Worm (Caenorhabditis elegans): ENCODE measurements around the gene ptr-5.
A peak's percentile ranks its signal among the peaks of the same experiment; 100 is the strongest.

ptr-5 gene

ce11 chrX:17318284-17318683 lies at the start of gene ptr-5:
TSS of gene ptr-5 (plus strand) at chrX:17318584.
- TF ChIP-seq saeg-2 (GFP tag; IDR thresholded peaks at IDR 0.05) (no peak), unc-62 (GFP tag; optimal IDR thresholded peaks at IDR 0.05 in 1 of 2) (peak in 1 of 2 experiments; percentile 20), unc-62 (tag; optimal IDR thresholded peaks at IDR 0.05) (no peak), lin-29 (GFP tag; IDR thresholded peaks at IDR 0.05) (no peak), unc-130 (GFP tag; optimal IDR thresholded peaks at IDR 0.05) (no peak)

ce11 chrX:17288378-17288777 lies 30.0 kb upstream of the ptr-5 start:
- TF ChIP-seq T26A8.4 (GFP tag; IDR thresholded peaks at IDR 0.05) (no peak), fos-1 (tag; optimal IDR thresholded peaks at IDR 0.05) (no peak), daf-16 (GFP tag; optimal IDR thresholded peaks at IDR 0.05) (no peak), daf-16 (tag; optimal IDR thresholded peaks at IDR 0.05) (no peak), zip-2 (tag; optimal IDR thresholded peaks at IDR 0.05) (no peak), lin-38 (GFP tag; IDR thresholded peaks at IDR 0.05) (no peak), aha-1 (tag) (no peak), egl-27 (tag; optimal IDR thresholded peaks at IDR 0.05) (no peak), sdz-12 (GFP tag; optimal IDR thresholded peaks at IDR 0.05) (no peak), fkh-10 (GFP tag; optimal IDR thresholded peaks at IDR 0.05) (no peak), ces-1 (GFP tag; optimal IDR thresholded peaks at IDR 0.05) (no peak), daf-8 (GFP tag; IDR thresholded peaks at IDR 0.05) (no peak), php-3 (GFP tag; IDR thresholded peaks at IDR 0.05) (no peak), lsy-2 (tag; optimal IDR thresholded peaks at IDR 0.05) (no peak), unc-62 (GFP tag; optimal IDR thresholded peaks at IDR 0.05 in 1 of 2) (no peak), unc-62 (tag; optimal IDR thresholded peaks at IDR 0.05) (no peak), dmd-9 (GFP tag; IDR thresholded peaks at IDR 0.05) (no peak), saeg-2 (GFP tag; IDR thresholded peaks at IDR 0.05) (no peak)

- TF ChIP-seq aha-1 (tag) (peak; percentile 91), F10B5.3 (tag; optimal IDR thresholded peaks at IDR 0.05) (no peak), duxl-1 (tag; optimal IDR thresholded peaks at IDR 0.05; ENCODE audit: poor library complexity) (no peak)
Measured at ce11 chrX:17294019-17294418, 24.4 kb upstream of the ptr-5 start.

ce11 chrX:17294728-17295127 lies 23.7 kb upstream of the ptr-5 start, which contains the start of gene C33E10.8:
TSS of gene C33E10.8 (minus strand) at chrX:17294828.
- no peak for TF ChIP-seq set-16 (GFP tag; IDR thresholded peaks at IDR 0.05)
- no peak for TF ChIP-seq mdt-29 (GFP tag; IDR thresholded peaks at IDR 0.05)
- TF ChIP-seq snpc-4 (tag; optimal IDR thresholded peaks at IDR 0.05) = no peak
- no peak for TF ChIP-seq Y48G9A.11 (GFP tag; IDR thresholded peaks at IDR 0.05)
- no peak for TF ChIP-seq nhr-41 (GFP tag; IDR thresholded peaks at IDR 0.05)
- no peak for TF ChIP-seq vab-7 (GFP tag; IDR thresholded peaks at IDR 0.05)
- no peak for TF ChIP-seq R02D3.7 (tag; optimal IDR thresholded peaks at IDR 0.05)
- no peak for TF ChIP-seq mep-1 (tag; optimal IDR thresholded peaks at IDR 0.05)

- peak; percentile 67 for TF ChIP-seq lin-38 (GFP tag; IDR thresholded peaks at IDR 0.05)
- TF ChIP-seq dve-1 (tag; optimal IDR thresholded peaks at IDR 0.05; ENCODE audit: insufficient read depth) = no peak
- TF ChIP-seq snpc-1.2 (GFP tag; IDR thresholded peaks at IDR 0.05) = no peak
- TF ChIP-seq zip-2 (tag; optimal IDR thresholded peaks at IDR 0.05) = no peak
- peak in 1 of 2 experiments; percentile 79 for TF ChIP-seq lsy-2 (tag; optimal IDR thresholded peaks at IDR 0.05)
- no peak for TF ChIP-seq snpc-4 (tag; optimal IDR thresholded peaks at IDR 0.05)
- TF ChIP-seq hlh-11 (tag; optimal IDR thresholded peaks at IDR 0.05) = peak; percentile 16
- no peak for TF ChIP-seq fos-1 (tag; optimal IDR thresholded peaks at IDR 0.05)
Measured at ce11 chrX:17297408-17297807, 21.0 kb upstream of the ptr-5 start.

ce11 chrX:17300735-17301134 lies 17.6 kb upstream of the ptr-5 start:
- TF ChIP-seq lin-39 (tag; optimal IDR thresholded peaks at IDR 0.05) (no peak), unc-62 (GFP tag; optimal IDR thresholded peaks at IDR 0.05 in 1 of 2) (peak in 1 of 2 experiments; percentile 6), unc-62 (tag; optimal IDR thresholded peaks at IDR 0.05) (no peak), egl-43 (GFP tag; IDR thresholded peaks at IDR 0.05) (peak; percentile 23; the same call in 1 of the 2 replicates)

Measured in whole organism, L4 larva.